Fruit fly (Drosophila melanogaster) whole organism, pupa: Measurements from ENCODE around the gene eIF4G1.

ENCODE experiments used
- CG10348 ChIP-seq: fragments of 200-800 bp; sonication (Bioruptor generic); IDR thresholded peaks from 2 replicates; pipeline ENCODE4 v1.3.6; 2022; ENCODE audit warnings: missing biosample characterization, missing genetic modification characterization
- CG12605 ChIP-seq: fragments of 200-800 bp; sonication (Bioruptor generic); IDR thresholded peaks from 2 replicates; pipeline ENCODE4 v1.3.6; 2022; ENCODE audit warnings: missing biosample characterization, missing genetic modification characterization
- CG13204 ChIP-seq: fragments of 200-800 bp; sonication (Bioruptor generic); optimal IDR thresholded peaks from 2 replicates; lab custom pipeline; 2018; ENCODE audit warnings: missing biosample characterization, mild to moderate bottlenecking, missing genetic modification characterization, moderate library complexity
- CG14655 ChIP-seq: fragments of 200-800 bp; sonication (Bioruptor generic); optimal IDR thresholded peaks from 3 replicates; lab custom pipeline; 2017; ENCODE audit warnings: mild to moderate bottlenecking, missing biosample characterization, missing genetic modification reagents, missing genetic modification characterization
- CG15710 ChIP-seq: fragments of 200-800 bp; sonication (Bioruptor generic); optimal IDR thresholded peaks from 2 replicates; lab custom pipeline; 2018; ENCODE audit warnings: missing biosample characterization, mild to moderate bottlenecking, missing genetic modification characterization, moderate library complexity
- CG17806 ChIP-seq: fragments of 200-800 bp; sonication (Bioruptor generic); optimal IDR thresholded peaks from 2 replicates; lab custom pipeline; 2018; ENCODE audit warnings: missing biosample characterization, mild to moderate bottlenecking, missing genetic modification characterization, moderate library complexity
- CG32121 ChIP-seq: fragments of 200-800 bp; sonication (Bioruptor generic); IDR thresholded peaks from 2 replicates; pipeline ENCODE4 v1.3.6; 2022; ENCODE audit warnings: missing biosample characterization, missing genetic modification characterization
- CG34367 ChIP-seq: fragments of 200-800 bp; sonication (Bioruptor generic); optimal IDR thresholded peaks from 2 replicates; lab custom pipeline; 2018; ENCODE audit warnings: missing biosample characterization, mild to moderate bottlenecking, missing genetic modification characterization
- CG4496 ChIP-seq: fragments of 200-800 bp; sonication (Bioruptor generic); IDR thresholded peaks from 3 replicates; pipeline ENCODE4 v1.3.6; 2022; ENCODE audit warnings: missing biosample characterization, missing genetic modification characterization
- CG8159 ChIP-seq: fragments of 200-800 bp; sonication (Bioruptor generic); optimal IDR thresholded peaks from 3 replicates; lab custom pipeline; 2018; ENCODE audit warnings: missing biosample characterization, mild to moderate bottlenecking, missing genetic modification characterization, moderate library complexity
- CG8301 ChIP-seq: fragments of 200-800 bp; sonication (Bioruptor generic); optimal IDR thresholded peaks from 2 replicates; lab custom pipeline; 2018; ENCODE audit warnings: missing biosample characterization, mild to moderate bottlenecking, missing genetic modification characterization
- CG9948 ChIP-seq: fragments of 200-800 bp; sonication (Bioruptor generic); optimal IDR thresholded peaks from 2 replicates; lab custom pipeline; 2018; ENCODE audit warnings: missing biosample characterization, mild to moderate bottlenecking, missing genetic modification characterization, moderate library complexity
- D1 ChIP-seq: fragments of 200-800 bp; sonication (Bioruptor generic); optimal IDR thresholded peaks from 2 replicates; lab custom pipeline; 2018; ENCODE audit warnings: missing biosample characterization, mild to moderate bottlenecking, missing genetic modification characterization, moderate library complexity
- EcR ChIP-seq: fragments of 200-800 bp; sonication (Bioruptor generic); optimal IDR thresholded peaks from 3 replicates; lab custom pipeline; 2019; ENCODE audit warnings: missing biosample characterization, missing genetic modification characterization, mild to moderate bottlenecking, moderate library complexity, missing genetic modification reagents
- Ets98B ChIP-seq: fragments of 200-800 bp; sonication (Bioruptor generic); IDR thresholded peaks from 2 replicates; pipeline ENCODE4 v1.3.6; 2022; ENCODE audit warnings: missing biosample characterization, missing genetic modification characterization
- Pif1A ChIP-seq: fragments of 200-800 bp; sonication (Bioruptor generic); optimal IDR thresholded peaks from 3 replicates; lab custom pipeline; 2016; ENCODE audit warnings: missing biosample characterization, missing genetic modification characterization
- Pif1B ChIP-seq: fragments of 200-800 bp; sonication (Bioruptor generic); optimal IDR thresholded peaks from 3 replicates; lab custom pipeline; 2016; ENCODE audit warnings: missing biosample characterization, missing genetic modification characterization
- Snoo ChIP-seq: fragments of 200-800 bp; sonication (Bioruptor generic); optimal IDR thresholded peaks from 3 replicates; lab custom pipeline; 2017; ENCODE audit warnings: missing biosample characterization, mild to moderate bottlenecking, missing genetic modification characterization, inconsistent platforms
- fd96Ca ChIP-seq: fragments of 200-800 bp; sonication (Bioruptor generic); IDR thresholded peaks from 3 replicates; pipeline ENCODE4 v1.3.6; 2022; ENCODE audit warnings: missing biosample characterization, missing genetic modification characterization
- gl ChIP-seq: fragments of 200-800 bp; sonication (Bioruptor generic); optimal IDR thresholded peaks from 2 replicates; lab custom pipeline; 2018; ENCODE audit warnings: missing biosample characterization, mild to moderate bottlenecking, missing genetic modification characterization
- rn ChIP-seq: fragments of 200-800 bp; sonication (Bioruptor generic); IDR thresholded peaks from 2 replicates; pipeline ENCODE4 v1.3.6; 2022; ENCODE audit warnings: missing biosample characterization, missing genetic modification characterization

The eIF4G1 gene

DNA sequence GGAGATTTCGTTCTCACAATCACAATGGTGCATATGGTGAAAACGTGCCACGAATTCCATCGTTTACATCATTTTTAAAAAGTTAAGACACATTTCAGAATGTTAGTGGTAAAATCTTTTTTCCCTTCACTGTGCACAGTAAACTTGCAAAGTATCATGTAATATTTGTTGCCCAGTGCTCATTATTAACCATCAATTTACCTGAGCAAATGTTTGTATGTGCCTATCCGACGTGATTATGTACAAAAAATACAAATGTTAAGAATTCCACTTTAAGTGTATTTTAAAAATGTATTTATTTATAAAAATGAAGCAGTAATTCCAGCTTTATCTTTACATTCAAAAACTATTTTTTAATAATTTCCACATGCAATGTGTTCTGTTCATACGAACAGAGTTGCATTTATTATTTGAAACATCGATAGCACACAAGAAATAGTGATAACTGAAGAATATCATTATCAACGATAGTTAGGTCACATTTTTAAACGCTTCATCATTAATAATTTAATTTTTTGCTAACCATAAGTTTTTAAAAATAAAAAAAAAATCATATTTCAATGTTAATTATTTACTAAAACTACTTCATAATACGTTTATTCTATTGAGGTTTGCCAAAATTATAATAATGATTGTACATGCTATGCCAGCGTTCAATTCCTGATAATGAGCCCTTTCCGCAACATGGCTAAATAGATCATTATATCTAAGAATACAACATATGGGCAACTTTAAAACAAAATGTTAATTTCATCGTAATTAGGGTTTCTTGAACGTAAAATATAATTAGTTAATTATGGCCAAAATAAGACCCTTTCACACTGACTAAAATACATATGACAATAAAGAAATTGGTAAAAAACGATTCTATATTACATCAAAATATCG is at the start of gene eIF4G1:
Gene eIF4G1 (minus strand): TSS at position 405 of the 888 bp plus-strand sequence.
- TF ChIP-seq gl (tag; lab: Kevin White, UChicago) (no peak), D1 (tag; lab: Kevin White, UChicago) (peak; percentile 7)

DNA sequence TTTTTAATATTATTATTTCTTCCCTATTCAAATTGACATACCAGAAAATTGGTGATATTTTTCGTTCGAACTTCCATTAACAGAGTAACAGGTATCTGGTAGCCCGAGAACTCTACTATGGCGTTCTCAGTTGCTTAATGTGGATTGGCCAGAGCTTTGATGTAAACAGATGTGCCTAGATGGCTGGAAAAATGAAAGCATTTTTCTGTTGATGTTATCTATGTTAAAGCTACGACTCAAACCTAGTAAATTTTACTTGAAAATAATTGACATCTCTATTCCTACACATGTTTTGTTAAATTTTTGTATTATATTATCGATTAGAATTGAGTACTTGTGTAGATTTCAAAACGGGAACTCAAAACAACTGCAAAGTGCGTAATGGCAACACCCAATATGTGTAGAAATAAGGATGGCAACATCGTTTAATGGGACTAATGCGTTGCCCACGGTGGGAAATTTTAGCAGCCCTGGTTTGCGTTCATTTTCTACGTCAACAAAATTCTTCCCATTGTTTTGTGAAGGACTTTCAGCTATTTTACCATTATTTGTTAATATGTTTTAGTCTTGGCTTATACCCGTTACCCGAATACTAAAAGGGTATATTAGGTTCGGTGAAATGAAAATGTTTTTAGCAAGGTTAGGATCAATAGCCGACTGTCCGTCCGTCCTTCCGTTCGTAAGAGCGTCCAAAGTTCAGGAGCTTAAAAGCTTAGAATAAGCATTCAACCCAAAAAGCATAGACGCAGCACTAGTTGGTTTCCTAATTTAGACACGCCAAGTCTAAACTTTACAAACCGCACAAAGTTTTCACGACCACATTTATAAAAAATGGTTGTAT is 49.3 kb upstream of the eIF4G1 start:
- TF ChIP-seq Pif1B (GFP tag; lab: Kevin White, UChicago) = no peak
- no peak for TF ChIP-seq CG15710 (tag; lab: Kevin White, UChicago)
- peak; percentile 25 for TF ChIP-seq Pif1A (GFP tag; lab: Kevin White, UChicago)
- no peak for TF ChIP-seq rn (GFP tag; lab: Robert Waterston, UW)
- no peak for TF ChIP-seq CG12605 (GFP tag; lab: Robert Waterston, UW)
- TF ChIP-seq, all 21 proteins: peak for 1

DNA sequence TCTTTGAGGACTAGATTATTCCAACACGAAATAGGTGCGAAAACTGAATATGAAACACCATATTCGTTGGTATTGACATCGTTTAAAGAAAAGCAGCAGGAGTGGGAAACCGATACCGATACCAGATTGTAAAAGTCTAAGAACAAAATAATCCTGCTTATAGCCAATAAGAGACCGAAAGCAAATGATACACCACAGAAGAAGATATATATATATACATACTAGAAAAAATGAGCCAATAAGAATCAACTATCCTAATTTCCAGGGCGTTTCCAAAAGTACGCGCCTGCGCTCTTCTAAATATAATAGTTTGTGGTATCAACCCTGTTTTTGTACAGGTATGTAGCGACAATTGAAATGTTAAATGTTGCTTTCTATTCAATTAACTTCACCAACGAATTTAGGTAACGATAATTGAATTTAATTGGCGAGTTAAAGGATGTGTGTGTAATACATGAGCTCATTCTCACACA is 48.0 kb upstream of the eIF4G1 start, which contains the start of gene fuss:
Gene fuss (minus strand): TSS at position 51 of the 473 bp plus-strand sequence.
- no peak for TF ChIP-seq CG32121 (GFP tag; lab: Robert Waterston, UW)
- no peak for TF ChIP-seq CG8301 (tag; lab: Kevin White, UChicago)
- TF ChIP-seq Ets98B (GFP tag; lab: Robert Waterston, UW) = no peak
- no peak for TF ChIP-seq CG12605 (GFP tag; lab: Robert Waterston, UW)
- TF ChIP-seq EcR (GFP tag; lab: Kevin White, UChicago) = no peak
- no peak for TF ChIP-seq Pif1A (GFP tag; lab: Kevin White, UChicago)
- no peak for TF ChIP-seq CG13204 (GFP tag; lab: Kevin White, UChicago)
- TF ChIP-seq CG34367 (tag; lab: Kevin White, UChicago) = no peak
- TF ChIP-seq CG4496 (GFP tag; lab: Robert Waterston, UW) = no peak
- TF ChIP-seq D1 (tag; lab: Kevin White, UChicago) = no peak
- no peak for TF ChIP-seq CG17806
- no peak for TF ChIP-seq CG14655 (GFP tag; lab: Kevin White, UChicago)
- TF ChIP-seq, all 21 proteins: peak for 0

DNA sequence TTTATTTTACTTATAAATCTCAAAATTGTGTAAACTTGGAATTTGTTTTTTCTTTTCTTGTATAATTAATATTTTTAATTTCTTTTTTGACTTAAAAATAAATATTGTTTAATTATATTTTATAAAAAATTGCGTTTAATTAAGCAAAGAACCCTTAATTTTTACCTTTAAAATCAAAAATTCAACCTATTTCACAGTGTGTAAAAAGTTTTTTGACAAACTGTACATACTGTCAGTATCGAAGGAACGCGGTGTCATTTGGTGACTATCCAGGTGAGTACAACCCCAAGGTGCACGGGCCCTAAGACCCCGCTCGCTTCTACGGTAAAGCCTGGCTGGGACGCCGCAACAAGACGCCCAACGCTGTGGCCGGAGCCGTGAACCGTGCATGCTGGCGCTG is 46.1 kb upstream of the eIF4G1 start:
- TF ChIP-seq CG8159 (tag; lab: Kevin White, UChicago) = no peak
- no peak for TF ChIP-seq gl (tag; lab: Kevin White, UChicago)
- TF ChIP-seq CG15710 (tag; lab: Kevin White, UChicago) = no peak
- no peak for TF ChIP-seq CG4496 (GFP tag; lab: Robert Waterston, UW)
- no peak for TF ChIP-seq CG14655 (GFP tag; lab: Kevin White, UChicago)
- TF ChIP-seq Snoo = no peak
- TF ChIP-seq EcR (GFP tag; lab: Kevin White, UChicago) = no peak
- TF ChIP-seq rn (GFP tag; lab: Robert Waterston, UW) = no peak
- TF ChIP-seq CG34367 (tag; lab: Kevin White, UChicago) = no peak
- TF ChIP-seq CG17806 = no peak

DNA sequence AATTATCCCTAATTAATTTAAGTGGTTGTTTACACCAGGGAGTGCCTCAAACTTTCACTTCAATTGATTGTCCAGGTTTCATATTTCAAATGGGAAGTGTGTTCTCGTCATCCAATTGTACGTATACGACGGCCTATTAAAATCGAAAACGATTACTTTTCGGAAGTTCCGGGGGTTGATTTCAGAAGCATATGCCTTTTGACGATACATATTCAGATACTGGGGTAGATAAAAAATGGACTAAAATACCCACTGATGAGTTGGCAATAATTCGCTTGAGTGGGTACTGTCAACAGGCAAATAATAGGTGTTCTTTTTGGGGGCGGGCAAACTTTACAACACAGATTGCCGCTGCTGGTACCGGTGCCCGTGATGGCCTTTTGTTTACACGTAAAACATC is 44.1 kb upstream of the eIF4G1 start:
- TF ChIP-seq rn (GFP tag; lab: Robert Waterston, UW) = no peak
- TF ChIP-seq Ets98B (GFP tag; lab: Robert Waterston, UW) = no peak
- TF ChIP-seq, all 21 proteins: peak for 0

DNA sequence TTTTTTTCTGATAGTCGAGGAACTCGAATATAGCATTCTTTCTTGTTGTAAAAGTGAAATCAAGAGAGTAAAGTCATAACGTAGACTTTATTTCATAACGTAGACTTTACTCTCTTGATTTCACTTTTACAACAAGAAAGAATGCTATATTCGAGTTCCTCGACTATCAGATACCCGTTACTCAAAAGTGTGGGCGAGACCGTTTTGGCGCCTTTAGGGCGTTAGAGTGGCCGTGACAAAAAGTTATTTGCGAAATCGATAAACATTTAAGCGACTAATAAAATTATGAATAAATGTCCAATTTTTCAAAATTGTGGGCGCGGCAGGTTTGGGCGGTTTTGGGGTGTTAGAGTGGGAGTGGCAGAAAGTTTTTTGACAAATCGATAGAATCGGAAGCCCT is 40.6 kb upstream of the eIF4G1 start:
- TF ChIP-seq CG17806 = no peak
- TF ChIP-seq Snoo = no peak
- no peak for TF ChIP-seq Ets98B (GFP tag; lab: Robert Waterston, UW)
- no peak for TF ChIP-seq Pif1B (GFP tag; lab: Kevin White, UChicago)
- TF ChIP-seq D1 (tag; lab: Kevin White, UChicago) = no peak
- no peak for TF ChIP-seq CG12605 (GFP tag; lab: Robert Waterston, UW)
- no peak for TF ChIP-seq rn (GFP tag; lab: Robert Waterston, UW)
- no peak for TF ChIP-seq gl (tag; lab: Kevin White, UChicago)
- TF ChIP-seq CG32121 (GFP tag; lab: Robert Waterston, UW) = no peak
- TF ChIP-seq CG15710 (tag; lab: Kevin White, UChicago) = no peak
- no peak for TF ChIP-seq CG10348
- TF ChIP-seq CG34367 (tag; lab: Kevin White, UChicago) = no peak
- no peak for TF ChIP-seq CG8301 (tag; lab: Kevin White, UChicago)
- no peak for TF ChIP-seq fd96Ca (GFP tag; lab: Robert Waterston, UW)
- TF ChIP-seq EcR (GFP tag; lab: Kevin White, UChicago) = no peak
- no peak for TF ChIP-seq CG4496 (GFP tag; lab: Robert Waterston, UW)
- TF ChIP-seq CG8159 (tag; lab: Kevin White, UChicago) = no peak
- TF ChIP-seq CG9948 (tag; lab: Kevin White, UChicago) = no peak
